Worm (Caenorhabditis elegans) whole organism, L1 larva: Measurements from ENCODE around the gene T19D7.7.

Source experiments
- C04F5.9 ChIP-seq: sonication (generic microtip); optimal IDR thresholded peaks from 2 replicates; lab custom pipeline; 2016; ENCODE audit warnings: missing genetic modification characterization, missing compliant biosample characterization
- F16B12.6 ChIP-seq: fragments of 150-350 bp; optimal IDR thresholded peaks from 2 replicates; lab custom pipeline; 2014; ENCODE audit warnings: missing biosample characterization, missing genetic modification characterization
- Y116A8C.19 ChIP-seq: sonication (generic microtip); optimal IDR thresholded peaks from 2 replicates; lab custom pipeline; 2016; ENCODE audit warnings: missing compliant biosample characterization, missing genetic modification characterization, borderline replicate concordance
- alr-1 ChIP-seq: fragments of 200-800 bp; sonication (Bioruptor generic); optimal IDR thresholded peaks from 2 replicates; lab custom pipeline; 2018; ENCODE audit warnings: borderline replicate concordance, mild to moderate bottlenecking, missing genetic modification characterization, missing compliant biosample characterization
- aly-2 ChIP-seq: fragments of 150-350 bp; optimal IDR thresholded peaks from 2 replicates; lab custom pipeline; 2014; ENCODE audit warnings: missing biosample characterization, missing genetic modification characterization
- ama-1 ChIP-seq: fragments of 150-350 bp; optimal IDR thresholded peaks from 2 replicates; lab custom pipeline; 2014
- ceh-8 ChIP-seq: fragments of 200-800 bp; sonication (Bioruptor generic); optimal IDR thresholded peaks from 2 replicates; lab custom pipeline; 2018; ENCODE audit warnings: mild to moderate bottlenecking, missing genetic modification characterization, moderate library complexity, missing compliant biosample characterization
- ceh-88 ChIP-seq: fragments of 200-800 bp; sonication (Bioruptor generic); IDR thresholded peaks from 2 replicates; pipeline ENCODE4 v1.3.6; 2022; ENCODE audit warnings: missing genetic modification characterization, missing compliant biosample characterization
- ceh-90 ChIP-seq: sonication (generic microtip); optimal IDR thresholded peaks from 2 replicates; lab custom pipeline; 2016; ENCODE audit warnings: missing genetic modification characterization, missing compliant biosample characterization
- ces-1 ChIP-seq: fragments of 150-350 bp; optimal IDR thresholded peaks from 2 replicates; lab custom pipeline; 2014; ENCODE audit warnings: missing biosample characterization, missing genetic modification reagents, missing genetic modification characterization
- dpl-1 ChIP-seq, 3 experiments: fragments of 150-350 bp in 2 of 3; sonication (generic microtip) in 1 of 3; optimal IDR thresholded peaks; 2 replicates each; lab custom pipeline; 2014 to 2017; ENCODE audit warnings: missing biosample characterization in 3 of 3, missing genetic modification characterization in 3 of 3, missing genetic modification reagents in 3 of 3
- dsc-1 ChIP-seq: sonication (generic microtip); optimal IDR thresholded peaks from 2 replicates; lab custom pipeline; 2016; ENCODE audit warnings: mild to moderate bottlenecking, missing genetic modification characterization, missing compliant biosample characterization
- efl-1 ChIP-seq, 4 experiments: fragments of 150-350 bp; optimal IDR thresholded peaks in 3 of 4; peaks in 1 of 4; 1 replicate in 1 of 4; 2 replicates in 3 of 4; lab custom pipeline; 2014; ENCODE audit warnings: missing biosample characterization in 2 of 4, missing genetic modification characterization in 2 of 4, missing genetic modification reagents in 2 of 4
- egl-13 ChIP-seq: sonication (generic microtip); optimal IDR thresholded peaks from 2 replicates; lab custom pipeline; 2016; ENCODE audit warnings: missing genotype, missing genetic modification reagents, missing genetic modification characterization, missing compliant biosample characterization
- egl-27 ChIP-seq, 2 experiments: fragments of 150-350 bp in 1 of 2; sonication (generic microtip); optimal IDR thresholded peaks; 3 replicates each; lab custom pipeline; 2017 to 2018; ENCODE audit warnings: missing biosample characterization in 2 of 2, missing genetic modification characterization in 2 of 2, missing genetic modification reagents in 2 of 2
- elt-3 ChIP-seq, 6 experiments: fragments of 150-350 bp in 1 of 6; sonication (generic microtip); optimal IDR thresholded peaks; 2 replicates each; lab custom pipeline; 2017 to 2018; ENCODE audit warnings: missing biosample characterization in 6 of 6, missing genetic modification characterization in 6 of 6, inconsistent platforms in 1 of 6
- ets-5 ChIP-seq: fragments of 200-800 bp; sonication (Bioruptor generic); IDR thresholded peaks from 2 replicates; pipeline ENCODE4 v1.3.6; 2022; ENCODE audit warnings: missing genetic modification characterization, missing compliant biosample characterization
- fkh-4 ChIP-seq: sonication (generic microtip); optimal IDR thresholded peaks from 2 replicates; lab custom pipeline; 2016; ENCODE audit warnings: missing compliant biosample characterization, missing genetic modification characterization, borderline replicate concordance
- fkh-8 ChIP-seq: sonication (generic microtip); optimal IDR thresholded peaks from 2 replicates; lab custom pipeline; 2016; ENCODE audit warnings: mild to moderate bottlenecking, missing genetic modification characterization, missing compliant biosample characterization
- fos-1 ChIP-seq: fragments of 150-350 bp; optimal IDR thresholded peaks from 2 replicates; lab custom pipeline; 2014; ENCODE audit warnings: missing biosample characterization, missing genetic modification characterization
- grh-1 ChIP-seq: fragments of 200-800 bp; sonication (Bioruptor generic); IDR thresholded peaks from 2 replicates; pipeline ENCODE4 v1.3.6; 2022; ENCODE audit warnings: missing genetic modification reagents, missing genetic modification characterization, missing compliant biosample characterization
- hlh-17 ChIP-seq: fragments of 200-800 bp; sonication (Bioruptor generic); optimal IDR thresholded peaks from 2 replicates; lab custom pipeline; 2018; ENCODE audit warnings: missing genetic modification characterization, mild to moderate bottlenecking, missing compliant biosample characterization, moderate library complexity, borderline replicate concordance
- hpl-2 ChIP-seq: fragments of 150-350 bp; optimal IDR thresholded peaks from 2 replicates; lab custom pipeline; 2014; ENCODE audit warnings: missing biosample characterization, missing genetic modification reagents, missing genetic modification characterization
- irx-1 ChIP-seq: sonication (generic microtip); optimal IDR thresholded peaks from 2 replicates; lab custom pipeline; 2016; ENCODE audit warnings: missing genetic modification characterization, missing compliant biosample characterization
- isw-1 ChIP-seq: fragments of 200-800 bp; sonication (Bioruptor generic); IDR thresholded peaks from 2 replicates; pipeline ENCODE4 v1.3.6; 2022; ENCODE audit warnings: missing genetic modification characterization, missing compliant biosample characterization
- lin-35 ChIP-seq, 2 experiments: fragments of 150-350 bp; optimal IDR thresholded peaks; 2 replicates each; lab custom pipeline; 2014; ENCODE audit warnings: missing biosample characterization in 2 of 2, missing genetic modification characterization in 2 of 2, missing genetic modification reagents in 2 of 2
- lin-39 ChIP-seq: fragments of 150-350 bp; optimal IDR thresholded peaks from 2 replicates; lab custom pipeline; 2014; ENCODE audit warnings: missing biosample characterization, missing genetic modification reagents, missing genetic modification characterization
- mdl-1 ChIP-seq, 2 experiments: fragments of 150-350 bp; optimal IDR thresholded peaks; 2 replicates each; lab custom pipeline; 2014 to 2017; ENCODE audit warnings: missing biosample characterization in 2 of 2, missing genetic modification characterization in 2 of 2, inconsistent platforms in 1 of 2
- nhr-12 ChIP-seq: sonication (generic microtip); optimal IDR thresholded peaks from 2 replicates; lab custom pipeline; 2017; ENCODE audit warnings: missing biosample characterization, missing genetic modification characterization
- nhr-19 ChIP-seq: fragments of 200-800 bp; sonication (Bioruptor generic); conservative IDR thresholded peaks from 2 replicates; pipeline ENCODE4 v1.3.6; 2022; ENCODE audit warnings: missing genetic modification characterization, missing compliant biosample characterization
- nhr-237 ChIP-seq: fragments of 150-350 bp; optimal IDR thresholded peaks from 2 replicates; lab custom pipeline; 2014; ENCODE audit warnings: missing biosample characterization, missing genetic modification characterization
- nhr-77 ChIP-seq: fragments of 150-350 bp; optimal IDR thresholded peaks from 2 replicates; lab custom pipeline; 2014; ENCODE audit warnings: missing biosample characterization, missing genetic modification characterization
- nhr-85 ChIP-seq: sonication (generic microtip); peaks from one replicate; lab custom pipeline; 2016; ENCODE audit warnings: missing genetic modification characterization, inconsistent platforms, missing compliant biosample characterization
- pax-3 ChIP-seq: fragments of 200-800 bp; sonication (Bioruptor generic); optimal IDR thresholded peaks from 2 replicates; lab custom pipeline; 2018; ENCODE audit warnings: mild to moderate bottlenecking, missing genetic modification characterization, moderate library complexity, missing compliant biosample characterization
- pqm-1 ChIP-seq: sonication (generic microtip); optimal IDR thresholded peaks from 3 replicates; lab custom pipeline; 2017; ENCODE audit warnings: missing biosample characterization, missing genetic modification characterization
- rnt-1 ChIP-seq: sonication (generic microtip); optimal IDR thresholded peaks from 2 replicates; lab custom pipeline; 2016; ENCODE audit warnings: mild to moderate bottlenecking, missing genetic modification characterization, moderate library complexity, missing compliant biosample characterization
- sox-4 ChIP-seq: sonication (generic microtip); optimal IDR thresholded peaks from 2 replicates; lab custom pipeline; 2016; ENCODE audit warnings: missing genetic modification characterization, missing compliant biosample characterization
- sptf-1 ChIP-seq: fragments of 150-350 bp; optimal IDR thresholded peaks from 2 replicates; lab custom pipeline; 2014; ENCODE audit warnings: missing biosample characterization, missing genetic modification characterization
- unc-130 ChIP-seq: fragments of 150-350 bp; optimal IDR thresholded peaks from 2 replicates; lab custom pipeline; 2017; ENCODE audit warnings: missing biosample characterization, missing genetic modification characterization, inconsistent platforms
- unc-30 ChIP-seq: sonication (generic microtip); optimal IDR thresholded peaks from 2 replicates; lab custom pipeline; 2017; ENCODE audit warnings: missing biosample characterization, missing genetic modification characterization
- vab-15 ChIP-seq: sonication (generic microtip); optimal IDR thresholded peaks from 2 replicates; lab custom pipeline; 2017; ENCODE audit warnings: missing genotype, mild to moderate bottlenecking, missing genetic modification characterization, missing compliant biosample characterization
- xbp-1 ChIP-seq: sonication (generic microtip); optimal IDR thresholded peaks from 2 replicates; lab custom pipeline; 2016; ENCODE audit warnings: missing genetic modification characterization, missing compliant biosample characterization
- ztf-11 ChIP-seq, 2 experiments: sonication (generic microtip); optimal IDR thresholded peaks; 2 replicates each; lab custom pipeline; 2016 to 2017; ENCODE audit warnings: missing genetic modification characterization in 2 of 2, missing biosample characterization in 1 of 2, missing compliant biosample characterization in 1 of 2
- ztf-4 ChIP-seq: fragments of 150-350 bp; optimal IDR thresholded peaks from 2 replicates; lab custom pipeline; 2014; ENCODE audit warnings: missing biosample characterization, missing genetic modification characterization

Gene T19D7.7

DNA sequence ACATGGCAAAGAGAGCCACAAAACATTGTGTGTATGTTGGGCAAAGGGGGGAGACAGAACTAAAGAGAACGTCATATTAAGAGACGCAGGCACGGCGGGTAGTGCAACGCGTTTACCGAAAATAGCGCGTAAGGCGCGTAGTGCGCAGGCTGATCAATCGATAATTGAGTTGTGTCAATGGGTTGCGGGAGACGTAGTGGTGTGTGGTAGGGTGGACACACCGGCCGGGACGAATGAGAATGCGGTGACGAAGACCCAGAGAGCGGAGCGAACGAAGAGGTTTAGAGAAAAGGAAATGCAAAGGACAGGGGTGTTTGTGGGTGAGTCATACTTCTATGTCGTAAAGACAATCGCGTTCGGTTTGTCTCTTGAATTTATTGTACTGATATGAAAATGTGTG lies 46.9 kb upstream of the T19D7.7 start (continued):
- TF ChIP-seq ceh-88, result no peak
- TF ChIP-seq nhr-237 (tag; lab: Kevin White, UChicago), result no peak
- no peak for TF ChIP-seq sox-4
- TF ChIP-seq grh-1 (GFP tag; lab: Robert Waterston, UW), result peak; percentile 49; the same call in 1 of the 2 replicates
- TF ChIP-seq nhr-85 (tag; lab: Kevin White, UChicago), result peak; percentile 93
- TF ChIP-seq fos-1 (tag; lab: Kevin White, UChicago), result peak; percentile 81
- no peak for TF ChIP-seq vab-15 (tag; lab: Kevin White, UChicago)
- no peak for TF ChIP-seq pqm-1
- peak; percentile 81 for TF ChIP-seq dsc-1
- peak in 1 of 6 experiments; percentile 9 for TF ChIP-seq elt-3 (tag; optimal IDR thresholded peaks at IDR 0.05; lab: Kevin White, UChicago)
- no peak for TF ChIP-seq lin-39
- TF ChIP-seq ceh-8, result peak; percentile 13
- TF ChIP-seq rnt-1 (tag; lab: Kevin White, UChicago), result peak; percentile 75
- TF ChIP-seq ces-1 (GFP tag; lab: Kevin White, UChicago), result no peak
- TF ChIP-seq ztf-4 (tag; lab: Kevin White, UChicago), result peak; percentile 8
- peak; percentile 68 for TF ChIP-seq irx-1
- no peak for TF ChIP-seq ceh-90
- TF ChIP-seq egl-27 (tag; optimal IDR thresholded peaks at IDR 0.05; lab: Kevin White, UChicago), result no peak
- TF ChIP-seq egl-13 (tag; lab: Kevin White, UChicago), result no peak
- no peak for TF ChIP-seq hpl-2 (GFP tag; lab: Kevin White, UChicago)
- peak; percentile 58 to 74 for TF ChIP-seq lin-35 (GFP tag; optimal IDR thresholded peaks at IDR 0.05; lab: Kevin White, UChicago)
- no peak for TF ChIP-seq sptf-1
- no peak for TF ChIP-seq pax-3 (tag; lab: Kevin White, UChicago)
- TF ChIP-seq mdl-1 (tag; optimal IDR thresholded peaks at IDR 0.05; lab: Kevin White, UChicago), result peak in 1 of 2 experiments; percentile 48
- TF ChIP-seq fkh-4 (tag; lab: Kevin White, UChicago), result no peak
- TF ChIP-seq ztf-11 (tag; optimal IDR thresholded peaks at IDR 0.05; lab: Kevin White, UChicago), result no peak
- TF ChIP-seq Y116A8C.19 (tag; lab: Kevin White, UChicago), result no peak
- peak; percentile 57 for TF ChIP-seq fkh-8 (tag; lab: Kevin White, UChicago)
- TF ChIP-seq C04F5.9, result peak; percentile 41
- no peak for TF ChIP-seq ets-5 (GFP tag; lab: Robert Waterston, UW)
- no peak for TF ChIP-seq nhr-12
- peak; percentile 13; the same call in 1 of the 2 replicates for TF ChIP-seq isw-1 (GFP tag; lab: Robert Waterston, UW)
- TF ChIP-seq nhr-19 (GFP tag; lab: Robert Waterston, UW), result peak; percentile 61
- TF ChIP-seq dpl-1 (GFP tag; optimal IDR thresholded peaks at IDR 0.05; lab: Kevin White, UChicago), result peak; percentile 29 to 41 (median 33)
- peak; percentile 47 for TF ChIP-seq xbp-1 (tag; lab: Kevin White, UChicago)
- TF ChIP-seq F16B12.6 (tag; lab: Kevin White, UChicago), result no peak
- TF ChIP-seq efl-1 (optimal IDR thresholded peaks at IDR 0.05; lab: Kevin White, UChicago), result peak; percentile 41 to 50
- TF ChIP-seq efl-1 (GFP tag; optimal IDR thresholded peaks at IDR 0.05 in 1 of 2; lab: Kevin White, UChicago), result peak in 1 of 2 experiments; percentile 89
- TF ChIP-seq unc-30 (tag; lab: Kevin White, UChicago), result no peak
- no peak for TF ChIP-seq hlh-17 (GFP tag; lab: Kevin White, UChicago)
- TF ChIP-seq ama-1, result no peak
- no peak for TF ChIP-seq alr-1 (tag; lab: Kevin White, UChicago)
- no peak for TF ChIP-seq unc-130 (tag; lab: Kevin White, UChicago)
- no peak for TF ChIP-seq nhr-77 (tag; lab: Kevin White, UChicago)
- no peak for TF ChIP-seq aly-2 (tag; lab: Kevin White, UChicago)
